Fruit fly (Drosophila melanogaster) whole organism, embryonic: ENCODE results near the gene Best4.
A peak's percentile ranks its signal among the peaks of the same experiment; 100 is the strongest.

Experiments used
- Atf3 ChIP-seq: fragments of 200-800 bp; sonication (Bioruptor generic); optimal IDR thresholded peaks from 3 replicates; lab custom pipeline; 2016; ENCODE audit warnings: missing biosample characterization, missing genetic modification characterization
- CG10274 ChIP-seq: fragments of 200-800 bp; sonication (Bioruptor generic); optimal IDR thresholded peaks from 3 replicates; lab custom pipeline; 2017; ENCODE audit warnings: missing biosample characterization, mild to moderate bottlenecking, missing genetic modification characterization
- CG10979 ChIP-seq: fragments of 200-800 bp; sonication (Bioruptor generic); optimal IDR thresholded peaks from 2 replicates; lab custom pipeline; 2018; ENCODE audit warnings: missing biosample characterization, mild to moderate bottlenecking, missing genetic modification characterization, moderate library complexity
- CG11560 ChIP-seq: fragments of 200-800 bp; sonication (Bioruptor generic); IDR thresholded peaks from 3 replicates; pipeline ENCODE4 v1.3.6; 2022; ENCODE audit warnings: missing biosample characterization, missing genetic modification characterization
- CG17568 ChIP-seq: fragments of 200-800 bp; sonication (Bioruptor generic); optimal IDR thresholded peaks from 2 replicates; lab custom pipeline; 2018; ENCODE audit warnings: missing biosample characterization, mild to moderate bottlenecking, missing genetic modification characterization, moderate library complexity
- CG17612 ChIP-seq: fragments of 200-800 bp; sonication (Bioruptor generic); IDR thresholded peaks from 2 replicates; pipeline ENCODE4 v1.3.6; 2022; ENCODE audit warnings: missing biosample characterization, missing genetic modification characterization
- CG18619 ChIP-seq: fragments of 200-800 bp; sonication (Bioruptor generic); optimal IDR thresholded peaks from 3 replicates; lab custom pipeline; 2017; ENCODE audit warnings: missing biosample characterization, mild to moderate bottlenecking, missing genetic modification characterization
- CG30431 ChIP-seq: fragments of 200-800 bp; sonication (Bioruptor generic); optimal IDR thresholded peaks from 2 replicates; lab custom pipeline; 2017; ENCODE audit warnings: missing biosample characterization, missing genetic modification characterization
- CG34422 ChIP-seq: fragments of 200-800 bp; sonication (Bioruptor generic); IDR thresholded peaks from 3 replicates; pipeline ENCODE4 v1.3.6; 2022; ENCODE audit warnings: missing biosample characterization, missing genetic modification characterization
- CG3838 ChIP-seq: fragments of 200-800 bp; sonication (Bioruptor generic); optimal IDR thresholded peaks from 3 replicates; lab custom pipeline; 2016; ENCODE audit warnings: missing biosample characterization, missing genetic modification characterization
- CG4404 ChIP-seq: fragments of 200-800 bp; sonication (Bioruptor generic); IDR thresholded peaks from 2 replicates; pipeline ENCODE4 v1.3.6; 2022; ENCODE audit warnings: missing biosample characterization, missing genetic modification characterization
- CG7271 ChIP-seq: fragments of 200-800 bp; sonication (Bioruptor generic); optimal IDR thresholded peaks from 2 replicates; lab custom pipeline; 2018; ENCODE audit warnings: missing biosample characterization, mild to moderate bottlenecking, missing genetic modification characterization, moderate library complexity
- CG7357 ChIP-seq: fragments of 200-800 bp; sonication (Bioruptor generic); IDR thresholded peaks from 3 replicates; pipeline ENCODE4 v1.3.6; 2022; ENCODE audit warnings: missing biosample characterization, missing genetic modification characterization
- CG9727 ChIP-seq: fragments of 200-800 bp; sonication (Bioruptor generic); optimal IDR thresholded peaks from 3 replicates; lab custom pipeline; 2017; ENCODE audit warnings: missing biosample characterization, mild to moderate bottlenecking, missing genetic modification characterization
- CrebB ChIP-seq: fragments of 200-800 bp; sonication (Bioruptor generic); optimal IDR thresholded peaks from 3 replicates; lab custom pipeline; 2018; ENCODE audit warnings: missing biosample characterization, mild to moderate bottlenecking, missing genetic modification characterization
- Dad ChIP-seq: fragments of 200-800 bp; sonication (Bioruptor generic); optimal IDR thresholded peaks from 3 replicates; lab custom pipeline; 2016; ENCODE audit warnings: missing biosample characterization, missing genetic modification characterization
- Deaf1 ChIP-seq: fragments of 200-800 bp; optimal IDR thresholded peaks from 3 replicates; lab custom pipeline; 2019; ENCODE audit warnings: missing biosample characterization, mild to moderate bottlenecking, missing genetic modification characterization, moderate library complexity
- Dll ChIP-seq: fragments of 200-800 bp; sonication (Bioruptor generic); IDR thresholded peaks from 4 replicates; pipeline ENCODE4 v1.3.6; 2022; ENCODE audit warnings: missing biosample characterization, missing genetic modification characterization; ENCODE audit not compliant: partially characterized antibody
- Fer1 ChIP-seq: fragments of 200-800 bp; sonication (Bioruptor generic); optimal IDR thresholded peaks from 2 replicates; lab custom pipeline; 2017; ENCODE audit warnings: missing biosample characterization, mild to moderate bottlenecking, missing genetic modification characterization
- Fer2 ChIP-seq: fragments of 200-800 bp; sonication (Bioruptor generic); optimal IDR thresholded peaks from 2 replicates; lab custom pipeline; 2018; ENCODE audit warnings: missing biosample characterization, mild to moderate bottlenecking, missing genetic modification characterization, moderate library complexity
- Hr3 ChIP-seq: fragments of 200-800 bp; sonication (Bioruptor generic); optimal IDR thresholded peaks from 3 replicates; lab custom pipeline; 2016; ENCODE audit warnings: missing biosample characterization, missing genetic modification characterization
- MESR4 ChIP-seq: fragments of 200-800 bp; sonication (Bioruptor generic); optimal IDR thresholded peaks from 2 replicates; lab custom pipeline; 2018; ENCODE audit warnings: missing biosample characterization, mild to moderate bottlenecking, missing genetic modification characterization, moderate library complexity
- Oli ChIP-seq: fragments of 200-800 bp; sonication (Bioruptor generic); optimal IDR thresholded peaks from 2 replicates; lab custom pipeline; 2018; ENCODE audit warnings: missing biosample characterization, mild to moderate bottlenecking, missing genetic modification characterization, moderate library complexity
- Xrp1 ChIP-seq: fragments of 200-800 bp; sonication (Bioruptor generic); IDR thresholded peaks from 2 replicates; pipeline ENCODE4 v1.3.6; 2022; ENCODE audit warnings: missing biosample characterization, missing genetic modification characterization
- abd-A ChIP-seq: fragments of 200-800 bp; sonication (Bioruptor generic); optimal IDR thresholded peaks from 3 replicates; lab custom pipeline; 2019; ENCODE audit warnings: missing biosample characterization, mild to moderate bottlenecking, missing genetic modification characterization, moderate library complexity
- bsh ChIP-seq, 2 experiments: fragments of 200-800 bp; sonication (Bioruptor generic); optimal IDR thresholded peaks; 2 replicates each; lab custom pipeline; 2017 to 2018; ENCODE audit warnings: mild to moderate bottlenecking in 2 of 2, missing biosample characterization in 2 of 2, missing genetic modification characterization in 2 of 2, moderate library complexity in 1 of 2
- btn ChIP-seq: fragments of 200-800 bp; sonication (Bioruptor generic); optimal IDR thresholded peaks from 2 replicates; lab custom pipeline; 2016; ENCODE audit warnings: missing biosample characterization, missing genetic modification characterization
- cad ChIP-seq: fragments of >200 bp; optimal IDR thresholded peaks from 2 replicates; lab custom pipeline; 2017; ENCODE audit warnings: missing biosample characterization, missing genetic modification characterization
- cg ChIP-seq: fragments of 200-800 bp; sonication (Bioruptor generic); optimal IDR thresholded peaks from 3 replicates; lab custom pipeline; 2019; ENCODE audit warnings: missing biosample characterization, mild to moderate bottlenecking, missing genetic modification characterization, moderate library complexity
- chinmo ChIP-seq: fragments of 200-800 bp; sonication (Bioruptor generic); IDR thresholded peaks from 4 replicates; pipeline ENCODE4 v1.3.6; 2022; ENCODE audit warnings: missing biosample characterization, missing genetic modification characterization; ENCODE audit not compliant: partially characterized antibody
- corto ChIP-seq: fragments of 200-800 bp; sonication (Bioruptor generic); optimal IDR thresholded peaks from 2 replicates; lab custom pipeline; 2016; ENCODE audit warnings: missing biosample characterization, mild to moderate bottlenecking, missing genetic modification characterization, moderate library complexity
- dan ChIP-seq: fragments of 200-800 bp; sonication (Bioruptor generic); IDR thresholded peaks from 2 replicates; pipeline ENCODE4 v1.3.6; 2022; ENCODE audit warnings: missing biosample characterization, missing genetic modification characterization
- dmrt11E ChIP-seq: fragments of 200-800 bp; sonication (Bioruptor generic); optimal IDR thresholded peaks from 3 replicates; lab custom pipeline; 2018; ENCODE audit warnings: missing biosample characterization, mild to moderate bottlenecking, missing genetic modification characterization, moderate library complexity
- fd102C ChIP-seq: fragments of 200-800 bp; sonication (Bioruptor generic); optimal IDR thresholded peaks from 2 replicates; lab custom pipeline; 2018; ENCODE audit warnings: missing biosample characterization, mild to moderate bottlenecking, missing genetic modification characterization, moderate library complexity
- fd3F ChIP-seq: fragments of 200-800 bp; sonication (Bioruptor generic); optimal IDR thresholded peaks from 2 replicates; lab custom pipeline; 2018; ENCODE audit warnings: missing biosample characterization, mild to moderate bottlenecking, missing genetic modification characterization, moderate library complexity
- ftz-f1 ChIP-seq: fragments of 200-800 bp; sonication (Bioruptor generic); optimal IDR thresholded peaks from 2 replicates; lab custom pipeline; 2016; ENCODE audit warnings: missing biosample characterization, missing genetic modification characterization
- hth ChIP-seq: fragments of >200 bp; optimal IDR thresholded peaks from 2 replicates; lab custom pipeline; 2017; ENCODE audit warnings: inconsistent platforms
- jing ChIP-seq: fragments of 200-800 bp; sonication (Bioruptor generic); optimal IDR thresholded peaks from 2 replicates; lab custom pipeline; 2018; ENCODE audit warnings: missing biosample characterization, mild to moderate bottlenecking, missing genetic modification characterization
- kni ChIP-seq: fragments of 200-800 bp; sonication (Bioruptor generic); optimal IDR thresholded peaks from 3 replicates; lab custom pipeline; 2017; ENCODE audit warnings: mild to moderate bottlenecking, missing biosample characterization, missing genetic modification reagents, missing genetic modification characterization
- knrl ChIP-seq: fragments of 200-800 bp; sonication (Bioruptor generic); IDR thresholded peaks from 3 replicates; pipeline ENCODE4 v1.3.6; 2022; ENCODE audit warnings: missing biosample characterization, missing genetic modification characterization; ENCODE audit not compliant: partially characterized antibody
- lab ChIP-seq: fragments of 200-800 bp; sonication (Bioruptor generic); optimal IDR thresholded peaks from 3 replicates; lab custom pipeline; 2017; ENCODE audit warnings: missing biosample characterization, missing genetic modification characterization, mild to moderate bottlenecking, moderate library complexity, missing genetic modification reagents
- lbe ChIP-seq: fragments of 200-800 bp; sonication (Bioruptor generic); optimal IDR thresholded peaks from 2 replicates; lab custom pipeline; 2016; ENCODE audit warnings: missing biosample characterization, mild to moderate bottlenecking, missing genetic modification characterization
- luna ChIP-seq: fragments of 200-800 bp; sonication (Bioruptor generic); optimal IDR thresholded peaks from 2 replicates; lab custom pipeline; 2016; ENCODE audit warnings: missing biosample characterization, missing genetic modification characterization
- peb ChIP-seq: fragments of 200-800 bp; sonication (Bioruptor generic); IDR thresholded peaks from 2 replicates; pipeline ENCODE4 v1.3.6; 2022; ENCODE audit warnings: missing biosample characterization, missing genetic modification characterization
- pum ChIP-seq: fragments of 200-800 bp; sonication (Bioruptor generic); optimal IDR thresholded peaks from 2 replicates; lab custom pipeline; 2016; ENCODE audit warnings: missing biosample characterization, missing genetic modification characterization
- salm ChIP-seq: fragments of 200-800 bp; sonication (Bioruptor generic); optimal IDR thresholded peaks from 2 replicates; lab custom pipeline; 2018; ENCODE audit warnings: missing biosample characterization, mild to moderate bottlenecking, missing genetic modification characterization
- sens ChIP-seq: fragments of 200-800 bp; sonication (Bioruptor generic); peaks from one replicate; lab custom pipeline; 2016; ENCODE audit warnings: missing biosample characterization, missing genetic modification characterization
- so ChIP-seq: fragments of 200-800 bp; sonication (Bioruptor generic); IDR thresholded peaks from 3 replicates; pipeline ENCODE4 v1.3.6; 2022; ENCODE audit warnings: missing biosample characterization, missing genetic modification characterization
- sob ChIP-seq: fragments of 200-800 bp; sonication (Bioruptor generic); IDR thresholded peaks from 2 replicates; pipeline ENCODE4 v1.3.6; 2022; ENCODE audit warnings: missing biosample characterization, missing genetic modification characterization
- unpg ChIP-seq: fragments of 200-800 bp; sonication (Bioruptor generic); optimal IDR thresholded peaks from 3 replicates; lab custom pipeline; 2018; ENCODE audit warnings: missing biosample characterization, mild to moderate bottlenecking, missing genetic modification characterization, moderate library complexity
- zf30C ChIP-seq: fragments of 200-800 bp; sonication (Bioruptor generic); optimal IDR thresholded peaks from 3 replicates; lab custom pipeline; 2018; ENCODE audit warnings: missing biosample characterization, mild to moderate bottlenecking, missing genetic modification characterization
- zfh1 ChIP-seq: fragments of 200-800 bp; sonication (Bioruptor generic); IDR thresholded peaks from 3 replicates; pipeline ENCODE4 v1.3.6; 2022; ENCODE audit warnings: missing biosample characterization, missing genetic modification characterization

Gene Best4

DNA sequence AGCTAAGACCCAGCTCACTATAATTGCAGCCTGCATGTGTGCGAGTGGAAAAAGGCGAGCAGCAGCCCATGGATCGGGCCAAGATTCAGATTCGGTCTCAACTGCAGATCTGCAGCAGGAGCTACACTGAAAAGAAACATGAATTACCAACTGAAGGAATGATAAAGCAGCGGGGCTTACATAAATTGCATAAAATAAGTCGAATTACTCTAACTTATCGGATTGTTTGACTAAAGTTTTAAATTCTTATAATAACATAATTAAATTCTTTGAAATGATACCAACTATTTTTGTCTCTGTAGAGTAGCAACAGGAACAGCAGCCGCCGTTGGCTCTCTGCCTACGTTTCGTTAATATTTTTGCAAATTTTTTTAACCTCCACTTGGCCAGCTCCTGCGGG is 38.2 kb upstream of the Best4 start (continued):
- TF ChIP-seq knrl (no peak), CG11560 (no peak), MESR4 (GFP tag; lab: Kevin White, UChicago) (no peak), fd102C (GFP tag; lab: Kevin White, UChicago) (peak; percentile 11), CG4404 (GFP tag; lab: Robert Waterston, UW) (0 out of 2 replicates have a peak, but pooled peaks have one; percentile 17), Deaf1 (tag; lab: Kevin White, UChicago) (no peak), lab (GFP tag; lab: Kevin White, UChicago) (no peak), so (GFP tag; lab: Robert Waterston, UW) (no peak), cg (GFP tag; lab: Kevin White, UChicago) (no peak), CG10274 (GFP tag; lab: Kevin White, UChicago) (no peak), Fer1 (GFP tag; lab: Kevin White, UChicago) (no peak), kni (no peak), abd-A (tag; lab: Kevin White, UChicago) (no peak), chinmo (no peak), zfh1 (GFP tag; lab: Robert Waterston, UW) (0 out of 3 replicates have a peak, but pooled peaks have one; percentile 38), CrebB (tag; lab: Kevin White, UChicago) (no peak), CG34422 (no peak), Fer2 (tag; lab: Kevin White, UChicago) (no peak), CG7357 (GFP tag; lab: Robert Waterston, UW) (no peak), Dll (no peak), Atf3 (GFP tag; lab: Kevin White, UChicago) (no peak), sob (no peak), CG7271 (no peak), Xrp1 (GFP tag; lab: Robert Waterston, UW) (peak; percentile 48; the same call in 1 of the 2 replicates), salm (tag; lab: Kevin White, UChicago) (no peak), jing (no peak), dan (GFP tag; lab: Robert Waterston, UW) (no peak), luna (GFP tag; lab: Kevin White, UChicago) (no peak), fd3F (GFP tag; lab: Kevin White, UChicago) (no peak), CG18619 (GFP tag; lab: Kevin White, UChicago) (no peak), CG3838 (no peak), CG17568 (GFP tag; lab: Kevin White, UChicago) (no peak), Hr3 (GFP tag; lab: Kevin White, UChicago) (no peak), zf30C (GFP tag; lab: Kevin White, UChicago) (peak; percentile 1), ftz-f1 (GFP tag; lab: Kevin White, UChicago) (no peak), btn (GFP tag; lab: Kevin White, UChicago) (no peak), hth (no peak), Oli (tag; lab: Kevin White, UChicago) (no peak), CG10979 (peak; percentile 1), lbe (GFP tag; lab: Kevin White, UChicago) (peak; percentile 86), pum (GFP tag; lab: Kevin White, UChicago) (peak; percentile 5), corto (GFP tag; lab: Kevin White, UChicago) (peak; percentile 93), peb (no peak), CG17612 (GFP tag; lab: Robert Waterston, UW) (no peak), dmrt11E (tag; lab: Kevin White, UChicago) (peak; percentile 44), cad (GFP tag; lab: Kevin White, UChicago) (no peak), Dad (no peak), CG30431 (GFP tag; lab: Kevin White, UChicago) (peak; percentile 2), unpg (GFP tag; lab: Kevin White, UChicago) (peak; percentile 27), bsh (GFP tag; optimal IDR thresholded peaks at IDR 0.05; lab: Kevin White, UChicago) (peak; percentile 20 to 90), CG9727 (no peak), sens (peak; percentile 62)
